Worm (Caenorhabditis elegans): ENCODE results near the gene gsp-2.
A peak's percentile ranks its signal among the peaks of the same experiment; 100 is the strongest.

gsp-2 gene

DNA sequence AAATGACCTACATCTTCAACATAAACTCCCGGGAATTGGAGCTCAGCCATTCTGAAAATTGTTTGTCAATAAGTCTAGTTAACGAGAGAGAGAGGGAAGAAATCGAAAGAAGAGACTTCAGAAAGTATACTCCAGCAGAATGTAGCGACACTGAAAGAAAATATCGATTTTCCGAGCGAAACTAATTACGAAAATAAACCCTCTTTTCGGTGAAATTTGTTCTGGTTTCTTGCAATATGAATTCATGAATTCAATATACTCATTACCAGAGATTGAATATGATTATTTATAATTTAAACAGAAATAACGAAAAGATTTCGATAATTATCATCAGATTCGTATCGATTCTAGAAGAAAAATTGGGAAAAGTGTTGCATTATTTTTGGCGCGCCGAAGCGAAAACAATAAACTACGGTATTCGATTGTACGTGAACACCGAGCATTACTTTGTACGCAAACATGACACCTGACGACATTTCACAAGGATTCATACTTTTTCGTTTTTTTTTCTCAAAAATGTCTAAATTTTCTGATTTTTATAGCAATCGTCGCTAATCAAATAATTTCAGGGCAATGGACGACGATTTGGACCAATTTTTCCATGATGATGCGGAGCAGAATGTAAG, 45.3 kb downstream of the gsp-2 start, which contains the start of the genes hmg-4 and T20B12.3 (continued):
- TF ChIP-seq nhr-28 (tag; optimal IDR thresholded peaks at IDR 0.05) (no peak), dmd-9 (GFP tag; IDR thresholded peaks at IDR 0.05) (no peak), mxl-3 (GFP tag; optimal IDR thresholded peaks at IDR 0.05) (no peak), mdl-1 (tag; optimal IDR thresholded peaks at IDR 0.05) (no peak), fkh-10 (GFP tag; optimal IDR thresholded peaks at IDR 0.05) (no peak), F44E2.7 (GFP tag; IDR thresholded peaks at IDR 0.05) (no peak), lsy-2 (tag; optimal IDR thresholded peaks at IDR 0.05) (peak in 1 of 2 experiments; percentile 98), tag-97 (GFP tag; IDR thresholded peaks at IDR 0.05) (no peak), egl-43 (GFP tag; IDR thresholded peaks at IDR 0.05) (no peak)

DNA sequence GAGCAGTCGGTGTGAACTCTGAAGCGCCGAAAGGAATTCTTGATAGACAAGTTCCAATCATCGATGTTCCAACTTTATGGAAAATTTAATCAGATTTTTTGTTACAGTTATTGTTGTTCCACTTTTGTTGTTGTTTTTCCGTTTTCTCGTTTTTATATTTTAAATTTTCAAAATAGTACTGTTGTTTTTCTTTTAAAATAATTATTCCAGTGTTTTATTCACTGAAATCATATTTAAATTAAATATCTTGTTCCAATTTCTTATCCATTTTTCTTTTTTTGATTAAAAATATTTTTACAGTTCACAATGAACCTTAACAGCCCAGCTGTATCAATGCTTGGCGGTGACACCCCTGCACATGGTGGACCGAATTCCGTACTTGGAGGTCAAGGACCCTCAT, 47.3 kb downstream of the gsp-2 start, which contains the start of gene tbp-1:
TSS of gene tbp-1 (plus strand) at position 301 of the 400 bp plus-strand sequence.
- peak; percentile 24; the same call in 1 of the 2 replicates for TF ChIP-seq lin-38 (GFP tag; IDR thresholded peaks at IDR 0.05)
- TF ChIP-seq T20F7.1 (GFP tag; optimal IDR thresholded peaks at IDR 0.05), result no peak

DNA sequence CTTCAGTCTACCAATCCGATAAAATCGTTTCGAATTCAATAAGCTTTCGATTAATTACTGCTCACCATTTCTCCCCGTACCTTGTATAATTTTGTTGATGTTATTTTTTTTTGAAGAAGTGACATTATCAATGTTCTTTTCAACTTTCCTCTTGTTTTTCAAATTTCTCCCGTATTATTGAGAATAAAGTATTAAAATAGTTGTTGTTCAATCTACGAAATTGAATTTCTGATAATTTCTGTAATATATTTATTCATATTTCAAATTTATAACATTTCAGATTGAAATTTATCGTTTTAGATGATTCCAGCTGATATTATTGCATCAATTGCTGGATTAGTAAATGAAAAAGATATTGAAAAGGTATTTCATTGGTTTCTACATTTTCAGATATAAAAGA, 49.5 kb downstream of the gsp-2 start, which contains the start of gene trd-1:
TSS of gene trd-1 (plus strand) at position 301 of the 400 bp plus-strand sequence.
- no peak for TF ChIP-seq tag-97 (GFP tag; IDR thresholded peaks at IDR 0.05)

- TF ChIP-seq mes-2 (tag; optimal IDR thresholded peaks at IDR 0.05; ENCODE audit: poor library complexity, severe bottlenecking) (peak; percentile 4), lim-7 (GFP tag; IDR thresholded peaks at IDR 0.05) (0 out of 2 replicates have a peak, but pooled peaks have one; percentile 21), lin-38 (GFP tag; IDR thresholded peaks at IDR 0.05) (peak; percentile 56), Y48G9A.11 (GFP tag; IDR thresholded peaks at IDR 0.05) (0 out of 2 replicates have a peak, but pooled peaks have one; percentile 15)
Observed at ce11 chrIII:7386539-7386938, 50.2 kb downstream of the gsp-2 start.

- TF ChIP-seq nhr-10 (tag; optimal IDR thresholded peaks at IDR 0.05), result no peak
- TF ChIP-seq dpl-1 (GFP tag; optimal IDR thresholded peaks at IDR 0.05), result peak; percentile 14
- no peak for TF ChIP-seq nhr-76 (tag; optimal IDR thresholded peaks at IDR 0.05)
- no peak for TF ChIP-seq zip-2 (tag; optimal IDR thresholded peaks at IDR 0.05)
- peak; percentile 79 for TF ChIP-seq egl-43 (GFP tag; IDR thresholded peaks at IDR 0.05)
- TF ChIP-seq zfp-3 (GFP tag; conservative IDR thresholded peaks at IDR 0.05), result 0 out of 2 replicates have a peak, but pooled peaks have one; percentile 17
- TF ChIP-seq unc-130 (GFP tag; optimal IDR thresholded peaks at IDR 0.05), result no peak
- peak; percentile 59 for TF ChIP-seq mxl-3 (GFP tag; optimal IDR thresholded peaks at IDR 0.05)
- TF ChIP-seq nhr-102 (tag; optimal IDR thresholded peaks at IDR 0.05), result peak; percentile 19
- TF ChIP-seq ceh-44 (GFP tag; IDR thresholded peaks at IDR 0.05), result no peak
- peak in 1 of 2 experiments; percentile 18 for TF ChIP-seq daf-16 (GFP tag; optimal IDR thresholded peaks at IDR 0.05)
- TF ChIP-seq daf-16 (tag; optimal IDR thresholded peaks at IDR 0.05), result no peak
- TF ChIP-seq F44E2.7 (GFP tag; IDR thresholded peaks at IDR 0.05), result no peak
- peak; percentile 44 for TF ChIP-seq nhr-28 (tag; optimal IDR thresholded peaks at IDR 0.05)
- TF ChIP-seq pqm-1 (tag; optimal IDR thresholded peaks at IDR 0.05), result peak; percentile 24
- no peak for TF ChIP-seq F10B5.3 (tag; optimal IDR thresholded peaks at IDR 0.05)
- TF ChIP-seq lin-13 (GFP tag; optimal IDR thresholded peaks at IDR 0.05), result no peak
- peak; percentile 65 for TF ChIP-seq lin-38 (GFP tag; IDR thresholded peaks at IDR 0.05)
- TF ChIP-seq hmg-1.1 (GFP tag; IDR thresholded peaks at IDR 0.05), result peak; percentile 77
- TF ChIP-seq tra-1 (GFP tag; IDR thresholded peaks at IDR 0.05), result peak; percentile 39; the same call in 1 of the 2 replicates
- TF ChIP-seq snpc-1.2 (GFP tag; IDR thresholded peaks at IDR 0.05), result no peak
- TF ChIP-seq rbr-2 (tag; optimal IDR thresholded peaks at IDR 0.05), result peak; percentile 65
- peak; percentile 5 for TF ChIP-seq spr-1 (tag; optimal IDR thresholded peaks at IDR 0.05)
- no peak for TF ChIP-seq gei-8 (GFP tag; optimal IDR thresholded peaks at IDR 0.05)
- no peak for TF ChIP-seq nhr-111 (GFP tag; optimal IDR thresholded peaks at IDR 0.05)
- no peak for TF ChIP-seq ces-1 (GFP tag; optimal IDR thresholded peaks at IDR 0.05)
- TF ChIP-seq F26F4.8 (GFP tag; conservative IDR thresholded peaks at IDR 0.05), result no peak
- no peak for TF ChIP-seq ceh-32 (tag; optimal IDR thresholded peaks at IDR 0.05; ENCODE audit: poor library complexity)
- TF ChIP-seq mxl-2 (GFP tag; conservative IDR thresholded peaks at IDR 0.05), result 0 out of 2 replicates have a peak, but pooled peaks have one; percentile 66
- no peak for TF ChIP-seq daf-12 (tag; optimal IDR thresholded peaks at IDR 0.05)
- no peak for TF ChIP-seq unc-39 (tag; optimal IDR thresholded peaks at IDR 0.05)
- peak; percentile 13 for TF ChIP-seq duxl-1 (tag; optimal IDR thresholded peaks at IDR 0.05; ENCODE audit: poor library complexity)
Observed at ce11 chrIII:7387359-7387758, 51.0 kb downstream of the gsp-2 start.

Data from whole organism, L4 larva.